Worm (Caenorhabditis elegans) whole organism, L3 larva: Measurements from ENCODE around the gene kgb-1.
A peak's percentile ranks its signal among the peaks of the same experiment; 100 is the strongest.

Source experiments
- R02D3.7 ChIP-seq: fragments of 150-350 bp; optimal IDR thresholded peaks from 2 replicates; lab custom pipeline; 2014; ENCODE audit warnings: missing biosample characterization, missing genetic modification characterization
- aly-2 ChIP-seq: fragments of 150-350 bp; optimal IDR thresholded peaks from 2 replicates; lab custom pipeline; 2014; ENCODE audit warnings: missing biosample characterization, missing genetic modification characterization
- ceh-16 ChIP-seq: sonication (generic microtip); optimal IDR thresholded peaks from 2 replicates; lab custom pipeline; 2017; ENCODE audit warnings: missing biosample characterization, missing genetic modification characterization
- ceh-28 ChIP-seq: fragments of 150-350 bp; optimal IDR thresholded peaks from 2 replicates; lab custom pipeline; 2014; ENCODE audit warnings: missing biosample characterization, missing genetic modification reagents, missing genetic modification characterization
- ceh-82 ChIP-seq: fragments of 150-350 bp; optimal IDR thresholded peaks from 2 replicates; lab custom pipeline; 2014; ENCODE audit warnings: missing biosample characterization, missing genetic modification characterization
- daf-12 ChIP-seq: fragments of 150-350 bp; optimal IDR thresholded peaks from 2 replicates; lab custom pipeline; 2014; ENCODE audit warnings: missing biosample characterization, missing genetic modification reagents, missing genetic modification characterization
- egl-27 ChIP-seq: sonication (generic microtip); optimal IDR thresholded peaks from 4 replicates; lab custom pipeline; 2017; ENCODE audit warnings: missing biosample characterization, missing genetic modification reagents, missing genetic modification characterization
- egl-5 ChIP-seq: fragments of 150-350 bp; optimal IDR thresholded peaks from 2 replicates; lab custom pipeline; 2017; ENCODE audit warnings: missing biosample characterization, missing genetic modification reagents, missing genetic modification characterization, inconsistent platforms
- elt-1 ChIP-seq: fragments of 150-350 bp; optimal IDR thresholded peaks from 2 replicates; lab custom pipeline; 2014; ENCODE audit warnings: missing biosample characterization, missing genetic modification characterization
- elt-2 ChIP-seq: sonication (generic microtip); optimal IDR thresholded peaks from 2 replicates; lab custom pipeline; 2016; ENCODE audit warnings: missing genetic modification reagents, mild to moderate bottlenecking, missing genetic modification characterization, missing compliant biosample characterization
- elt-3 ChIP-seq, 3 experiments: fragments of 150-350 bp in 1 of 3; sonication (generic microtip) in 2 of 3; optimal IDR thresholded peaks; 2 replicates in 2 of 3; 4 replicates in 1 of 3; lab custom pipeline; 2014 to 2017; ENCODE audit warnings: missing biosample characterization in 3 of 3, missing genetic modification characterization in 3 of 3
- fkh-10 ChIP-seq: sonication (generic microtip); optimal IDR thresholded peaks from 2 replicates; lab custom pipeline; 2017; ENCODE audit warnings: missing biosample characterization, missing genetic modification reagents, missing genetic modification characterization
- hmg-11 ChIP-seq: sonication (generic microtip); optimal IDR thresholded peaks from 2 replicates; lab custom pipeline; 2016; ENCODE audit warnings: missing genetic modification characterization, missing compliant biosample characterization
- jun-1 ChIP-seq: fragments of 150-350 bp; optimal IDR thresholded peaks from 2 replicates; lab custom pipeline; 2014; ENCODE audit warnings: missing biosample characterization, missing genetic modification reagents, missing genetic modification characterization
- lin-15B ChIP-seq: fragments of 150-350 bp; optimal IDR thresholded peaks from 2 replicates; lab custom pipeline; 2014; ENCODE audit warnings: missing biosample characterization, missing genetic modification characterization
- lin-39 ChIP-seq: fragments of 150-350 bp; optimal IDR thresholded peaks from 2 replicates; lab custom pipeline; 2018; ENCODE audit warnings: missing biosample characterization, missing genetic modification reagents, missing genetic modification characterization
- lsy-12 ChIP-seq: sonication (generic microtip); optimal IDR thresholded peaks from 2 replicates; lab custom pipeline; 2016; ENCODE audit warnings: mild to moderate bottlenecking, missing genetic modification characterization, missing compliant biosample characterization
- mml-1 ChIP-seq: fragments of 150-350 bp; sonication (generic microtip); optimal IDR thresholded peaks from 3 replicates; lab custom pipeline; 2014; ENCODE audit warnings: missing biosample characterization, missing genetic modification characterization
- nfya-1 ChIP-seq: sonication (generic microtip); optimal IDR thresholded peaks from 2 replicates; lab custom pipeline; 2017; ENCODE audit warnings: missing genetic modification characterization, mild to moderate bottlenecking, missing compliant biosample characterization, antibody characterized with exemption, moderate library complexity; ENCODE audit not compliant: insufficient read depth
- nhr-11 ChIP-seq: fragments of 150-350 bp; optimal IDR thresholded peaks from 2 replicates; lab custom pipeline; 2014; ENCODE audit warnings: missing biosample characterization, missing genetic modification characterization
- nhr-12 ChIP-seq: fragments of 150-350 bp; optimal IDR thresholded peaks from 2 replicates; lab custom pipeline; 2014; ENCODE audit warnings: missing biosample characterization, missing genetic modification characterization
- nhr-23 ChIP-seq: fragments of 150-350 bp; optimal IDR thresholded peaks from 2 replicates; lab custom pipeline; 2014; ENCODE audit warnings: missing biosample characterization, missing genetic modification reagents, missing genetic modification characterization
- nhr-237 ChIP-seq: fragments of 150-350 bp; optimal IDR thresholded peaks from 2 replicates; lab custom pipeline; 2014; ENCODE audit warnings: missing biosample characterization, missing genetic modification characterization
- nhr-25 ChIP-seq: sonication (generic microtip); optimal IDR thresholded peaks from 2 replicates; lab custom pipeline; 2017; ENCODE audit warnings: missing biosample characterization, missing genetic modification characterization
- nhr-43 ChIP-seq: sonication (generic microtip); optimal IDR thresholded peaks from 2 replicates; lab custom pipeline; 2016; ENCODE audit warnings: mild to moderate bottlenecking, missing genetic modification characterization, missing compliant biosample characterization; ENCODE audit not compliant: poor library complexity, severe bottlenecking
- nhr-77 ChIP-seq: fragments of 150-350 bp; optimal IDR thresholded peaks from 2 replicates; lab custom pipeline; 2014; ENCODE audit warnings: missing biosample characterization, missing genetic modification characterization
- pha-4 ChIP-seq: fragments of 150-350 bp; optimal IDR thresholded peaks from 2 replicates; lab custom pipeline; 2014; ENCODE audit warnings: missing biosample characterization, missing genetic modification reagents, missing genetic modification characterization
- pqm-1 ChIP-seq: fragments of 150-350 bp; optimal IDR thresholded peaks from 2 replicates; lab custom pipeline; 2017; ENCODE audit warnings: missing biosample characterization, missing genetic modification characterization, inconsistent platforms
- sea-2 ChIP-seq: fragments of 150-350 bp; sonication (generic microtip); optimal IDR thresholded peaks from 4 replicates; lab custom pipeline; 2014; ENCODE audit warnings: missing biosample characterization, missing genetic modification reagents, missing genetic modification characterization
- skn-1 ChIP-seq: fragments of 150-350 bp; optimal IDR thresholded peaks from 2 replicates; lab custom pipeline; 2014; ENCODE audit warnings: missing biosample characterization, missing genetic modification characterization
- snpc-4 ChIP-seq: fragments of 150-350 bp; optimal IDR thresholded peaks from 2 replicates; lab custom pipeline; 2014; ENCODE audit warnings: missing biosample characterization, missing genetic modification characterization
- tbx-2 ChIP-seq: sonication (generic microtip); optimal IDR thresholded peaks from 2 replicates; lab custom pipeline; 2016; ENCODE audit warnings: mild to moderate bottlenecking, missing genetic modification characterization, missing compliant biosample characterization
- unc-39 ChIP-seq: sonication (generic microtip); optimal IDR thresholded peaks from 4 replicates; lab custom pipeline; 2017; ENCODE audit warnings: missing biosample characterization, missing genetic modification characterization
- ztf-4 ChIP-seq: fragments of 150-350 bp; optimal IDR thresholded peaks from 2 replicates; lab custom pipeline; 2014; ENCODE audit warnings: missing biosample characterization, missing genetic modification characterization

kgb-1 gene

DNA sequence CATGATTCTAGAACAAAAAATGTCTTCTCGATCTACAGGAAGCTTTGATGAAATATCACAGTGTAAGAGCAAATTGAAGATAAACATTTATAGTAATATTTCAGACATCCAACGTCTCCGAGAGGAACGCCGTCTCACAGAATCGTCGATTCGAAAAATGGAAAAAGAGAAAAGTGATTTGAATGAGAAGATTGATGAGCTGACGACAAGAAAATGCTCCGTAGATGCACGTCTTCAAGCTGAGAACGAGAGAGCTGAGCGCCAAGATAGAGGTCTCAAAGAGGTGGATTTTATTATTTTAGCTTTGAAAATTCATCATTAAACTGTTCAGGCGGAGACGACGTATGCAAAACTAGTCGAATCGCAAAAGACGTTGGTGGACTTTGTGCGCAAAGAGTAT is 21.8 kb downstream of the kgb-1 start, which contains the start of gene ssna-1:
TSS of gene ssna-1 (plus strand) at position 12 of the 400 bp plus-strand sequence.
- TF ChIP-seq hmg-11 (tag; lab: Kevin White, UChicago) = no peak
- TF ChIP-seq daf-12 = no peak
- no peak for TF ChIP-seq aly-2 (tag; lab: Kevin White, UChicago)
- TF ChIP-seq sea-2 (GFP tag; lab: Kevin White, UChicago) = no peak
- TF ChIP-seq nhr-237 = no peak
- TF ChIP-seq nfya-1 (tag; lab: Kevin White, UChicago) = no peak
- TF ChIP-seq mml-1 = no peak
- no peak for TF ChIP-seq lsy-12 (tag; lab: Kevin White, UChicago)
- TF ChIP-seq egl-27 (tag; lab: Kevin White, UChicago) = no peak
- no peak for TF ChIP-seq jun-1
- no peak for TF ChIP-seq unc-39
- no peak for TF ChIP-seq elt-3 (tag; optimal IDR thresholded peaks at IDR 0.05; lab: Kevin White, UChicago)
- no peak for TF ChIP-seq snpc-4 (tag; lab: Kevin White, UChicago)
- no peak for TF ChIP-seq nhr-25
- TF ChIP-seq, all 47 proteins: peak for 0

DNA sequence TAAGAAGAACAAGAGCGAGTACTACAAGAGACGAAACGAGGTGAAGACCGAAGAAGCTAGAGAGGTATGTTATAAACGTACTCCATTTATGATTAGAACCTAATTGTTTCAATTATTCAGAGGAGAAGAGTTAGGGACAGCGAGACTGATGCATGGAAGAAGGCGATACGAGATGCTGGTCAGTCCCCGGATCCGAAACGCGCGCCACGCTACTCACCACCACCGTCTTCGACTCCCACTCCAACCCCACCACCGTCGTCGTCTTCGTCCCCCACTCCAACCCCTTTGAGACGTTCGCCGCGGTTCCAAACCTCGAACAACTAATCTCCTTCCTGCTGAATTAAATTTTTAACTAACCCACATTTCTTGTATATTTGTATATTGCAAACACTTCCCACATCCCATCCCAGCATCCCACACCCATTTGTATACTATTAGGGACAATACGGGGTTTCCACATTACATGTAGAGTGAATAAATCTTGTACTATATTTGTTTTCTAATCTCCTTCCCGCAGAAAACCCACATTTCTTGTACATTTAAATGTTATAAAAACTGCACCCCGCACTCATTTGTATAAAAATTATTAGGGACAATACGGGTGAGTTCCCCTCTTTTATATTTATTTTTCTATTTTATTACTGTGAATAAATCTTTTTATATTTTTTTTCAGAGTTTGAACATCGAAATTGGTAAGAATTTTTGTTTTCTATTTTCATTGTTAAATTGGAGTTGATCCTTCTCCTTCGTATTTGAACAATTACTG is 22.4 kb downstream of the kgb-1 start:
- no peak for TF ChIP-seq hmg-11 (tag; lab: Kevin White, UChicago)
- TF ChIP-seq, all 47 proteins: peak for 0

DNA sequence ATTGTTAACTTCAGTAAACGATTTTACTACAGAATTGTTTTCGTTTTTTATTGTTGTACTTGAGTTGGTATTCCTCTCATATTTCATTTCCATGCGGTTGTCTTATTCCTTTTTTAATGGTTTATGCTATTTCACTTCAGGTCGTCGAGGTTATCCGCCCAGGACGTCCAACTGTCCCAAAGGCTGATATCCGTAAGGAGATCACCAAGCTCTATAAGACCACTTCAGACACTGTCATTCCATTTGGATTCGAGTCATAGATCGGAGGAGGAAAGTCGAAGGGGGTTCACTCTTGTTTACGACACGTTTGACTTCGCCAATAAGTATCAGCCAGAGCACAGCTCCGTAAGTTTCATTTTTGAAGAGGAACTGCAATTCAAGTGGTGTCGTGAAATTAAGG is 23.3 kb downstream of the kgb-1 start, which contains the start of gene T07A9.14:
TSS of gene T07A9.14 (plus strand) at position 124 of the 400 bp plus-strand sequence.
- TF ChIP-seq nhr-12 (tag; lab: Kevin White, UChicago) (no peak), ceh-28 (no peak), ztf-4 (tag; lab: Kevin White, UChicago) (no peak), snpc-4 (tag; lab: Kevin White, UChicago) (no peak)

DNA sequence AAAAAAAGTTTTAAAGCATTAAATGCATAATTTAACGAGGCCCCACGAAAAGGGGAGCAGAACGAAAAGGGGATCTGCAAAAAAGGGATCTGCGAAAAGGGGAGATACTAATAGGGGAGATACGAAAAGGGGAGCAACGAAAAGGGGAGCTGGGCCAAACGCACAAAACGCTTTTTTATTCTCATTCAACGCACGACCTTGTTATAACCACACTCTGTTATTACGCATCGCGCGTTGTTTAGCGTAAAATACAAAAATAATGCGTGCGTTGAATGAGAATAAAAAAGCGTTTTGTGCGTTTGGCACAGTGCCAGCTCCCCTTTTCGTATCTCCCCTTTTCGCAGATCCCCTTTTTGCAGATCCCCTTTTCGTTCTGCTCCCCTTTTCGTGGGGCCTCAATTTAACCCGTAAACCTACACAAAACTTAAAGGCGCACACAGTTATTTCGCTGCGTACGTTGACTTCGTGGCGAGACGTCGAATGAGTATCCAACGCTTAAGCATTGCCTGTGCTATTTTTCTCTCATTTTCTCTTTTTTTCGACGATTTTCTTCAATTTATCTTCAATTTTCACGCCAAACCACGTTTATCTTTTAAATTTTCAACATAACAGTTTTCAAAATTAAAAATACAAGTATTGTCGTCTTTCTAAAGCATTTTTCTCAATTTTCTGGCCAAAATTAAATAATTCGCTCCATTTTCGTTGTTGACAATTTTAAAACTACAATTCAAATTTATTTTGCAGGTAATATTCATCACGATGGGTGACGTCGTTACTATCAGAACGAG is 24.5 kb downstream of the kgb-1 start, which contains the start of gene rps-24:
TSS of gene rps-24 (plus strand) at position 738 of the 788 bp plus-strand sequence.
- peak; percentile 95 for TF ChIP-seq nhr-25
- peak; percentile 71 for TF ChIP-seq snpc-4 (tag; lab: Kevin White, UChicago)
- peak; percentile 78 for TF ChIP-seq jun-1
- peak; percentile 57 for TF ChIP-seq ceh-82
- peak; percentile 93 for TF ChIP-seq lin-39 (tag; lab: Kevin White, UChicago)
- TF ChIP-seq nhr-23 = peak; percentile 94
- TF ChIP-seq tbx-2 (tag; lab: Kevin White, UChicago) = peak; percentile 70
- peak; percentile 61 for TF ChIP-seq fkh-10 (GFP tag; lab: Kevin White, UChicago)
- peak; percentile 90 for TF ChIP-seq lin-15B
- TF ChIP-seq nfya-1 (tag; lab: Kevin White, UChicago) = peak; percentile 90
- TF ChIP-seq nhr-43 (tag; lab: Kevin White, UChicago) = peak; percentile 82
- peak; percentile 66 for TF ChIP-seq skn-1 (tag; lab: Kevin White, UChicago)
- TF ChIP-seq pha-4 (tag; lab: Kevin White, UChicago) = peak; percentile 94
- TF ChIP-seq nhr-11 = peak; percentile 33
- TF ChIP-seq lsy-12 (tag; lab: Kevin White, UChicago) = peak; percentile 89
- TF ChIP-seq ceh-28 = peak; percentile 63
- peak; percentile 32 for TF ChIP-seq egl-27 (tag; lab: Kevin White, UChicago)
- TF ChIP-seq elt-1 (tag; lab: Kevin White, UChicago) = peak; percentile 9
- peak; percentile 98 for TF ChIP-seq R02D3.7
- TF ChIP-seq ceh-16 = peak; percentile 41
- peak; percentile 76 for TF ChIP-seq egl-5
- TF ChIP-seq elt-2 = peak; percentile 68
- peak; percentile 29 for TF ChIP-seq pqm-1 (tag; lab: Kevin White, UChicago)
- TF ChIP-seq hmg-11 (tag; lab: Kevin White, UChicago) = peak; percentile 78
- peak; percentile 58 for TF ChIP-seq nhr-77 (tag; lab: Kevin White, UChicago)
- TF ChIP-seq elt-3 (tag; optimal IDR thresholded peaks at IDR 0.05; lab: Kevin White, UChicago) = peak in 1 of 3 experiments; percentile 2
